Worm (Caenorhabditis elegans) whole organism, L1 larva: Measurements from ENCODE around the gene T13B5.9.
A peak's percentile ranks its signal among the peaks of the same experiment; 100 is the strongest.

ENCODE experiments used
- F16B12.6 ChIP-seq: fragments of 150-350 bp; optimal IDR thresholded peaks from 2 replicates; lab custom pipeline; 2014; ENCODE audit warnings: missing biosample characterization, missing genetic modification characterization
- blmp-1 ChIP-seq: fragments of 150-350 bp; optimal IDR thresholded peaks from 2 replicates; lab custom pipeline; 2014; ENCODE audit warnings: missing biosample characterization, missing genetic modification characterization
- ceh-63 ChIP-seq: fragments of 200-800 bp; sonication (Bioruptor generic); optimal IDR thresholded peaks from 2 replicates; lab custom pipeline; 2018; ENCODE audit warnings: mild to moderate bottlenecking, missing genetic modification characterization, missing compliant biosample characterization
- ceh-8 ChIP-seq: fragments of 200-800 bp; sonication (Bioruptor generic); optimal IDR thresholded peaks from 2 replicates; lab custom pipeline; 2018; ENCODE audit warnings: mild to moderate bottlenecking, missing genetic modification characterization, moderate library complexity, missing compliant biosample characterization
- ceh-90 ChIP-seq: sonication (generic microtip); optimal IDR thresholded peaks from 2 replicates; lab custom pipeline; 2016; ENCODE audit warnings: missing genetic modification characterization, missing compliant biosample characterization
- efl-1 ChIP-seq, 4 experiments: fragments of 150-350 bp; optimal IDR thresholded peaks in 3 of 4; peaks in 1 of 4; 1 replicate in 1 of 4; 2 replicates in 3 of 4; lab custom pipeline; 2014; ENCODE audit warnings: missing biosample characterization in 2 of 4, missing genetic modification characterization in 2 of 4, missing genetic modification reagents in 2 of 4
- egl-13 ChIP-seq: sonication (generic microtip); optimal IDR thresholded peaks from 2 replicates; lab custom pipeline; 2016; ENCODE audit warnings: missing genotype, missing genetic modification reagents, missing genetic modification characterization, missing compliant biosample characterization
- elt-2 ChIP-seq: sonication (generic microtip); optimal IDR thresholded peaks from 2 replicates; lab custom pipeline; 2016; ENCODE audit warnings: missing genetic modification characterization, mild to moderate bottlenecking, inconsistent platforms, missing compliant biosample characterization, missing genetic modification reagents
- elt-3 ChIP-seq, 6 experiments: fragments of 150-350 bp in 1 of 6; sonication (generic microtip); optimal IDR thresholded peaks; 2 replicates each; lab custom pipeline; 2017 to 2018; ENCODE audit warnings: missing biosample characterization in 6 of 6, missing genetic modification characterization in 6 of 6, inconsistent platforms in 1 of 6
- ets-5 ChIP-seq: fragments of 200-800 bp; sonication (Bioruptor generic); IDR thresholded peaks from 2 replicates; pipeline ENCODE4 v1.3.6; 2022; ENCODE audit warnings: missing genetic modification characterization, missing compliant biosample characterization
- fkh-10 ChIP-seq: sonication (generic microtip); optimal IDR thresholded peaks from 2 replicates; lab custom pipeline; 2017; ENCODE audit warnings: missing biosample characterization, missing genetic modification reagents, missing genetic modification characterization
- irx-1 ChIP-seq: sonication (generic microtip); optimal IDR thresholded peaks from 2 replicates; lab custom pipeline; 2016; ENCODE audit warnings: missing genetic modification characterization, missing compliant biosample characterization
- jun-1 ChIP-seq: fragments of 150-350 bp; optimal IDR thresholded peaks from 2 replicates; lab custom pipeline; 2014; ENCODE audit warnings: missing biosample characterization, missing genetic modification reagents, missing genetic modification characterization
- lin-13 ChIP-seq: fragments of 150-350 bp; optimal IDR thresholded peaks from 2 replicates; lab custom pipeline; 2014; ENCODE audit warnings: missing biosample characterization, missing genetic modification reagents, missing genetic modification characterization
- lin-15B ChIP-seq: fragments of 150-350 bp; sonication (generic microtip); optimal IDR thresholded peaks from 3 replicates; lab custom pipeline; 2014; ENCODE audit warnings: missing biosample characterization, missing genetic modification characterization
- lin-35 ChIP-seq, 2 experiments: fragments of 150-350 bp; optimal IDR thresholded peaks; 2 replicates each; lab custom pipeline; 2014; ENCODE audit warnings: missing biosample characterization in 2 of 2, missing genetic modification characterization in 2 of 2, missing genetic modification reagents in 2 of 2
- lsy-2 ChIP-seq, 2 experiments: fragments of 150-350 bp; optimal IDR thresholded peaks; 2 replicates each; lab custom pipeline; 2014; ENCODE audit warnings: missing biosample characterization in 2 of 2, missing genetic modification characterization in 2 of 2
- mdl-1 ChIP-seq, 2 experiments: fragments of 150-350 bp; optimal IDR thresholded peaks; 2 replicates each; lab custom pipeline; 2014 to 2017; ENCODE audit warnings: missing biosample characterization in 2 of 2, missing genetic modification characterization in 2 of 2, inconsistent platforms in 1 of 2
- nhr-11 ChIP-seq: fragments of 150-350 bp; optimal IDR thresholded peaks from 2 replicates; lab custom pipeline; 2014; ENCODE audit warnings: missing biosample characterization, missing genetic modification characterization
- nhr-19 ChIP-seq: fragments of 200-800 bp; sonication (Bioruptor generic); conservative IDR thresholded peaks from 2 replicates; pipeline ENCODE4 v1.3.6; 2022; ENCODE audit warnings: missing genetic modification characterization, missing compliant biosample characterization
- nhr-20 ChIP-seq: sonication (generic microtip); optimal IDR thresholded peaks from 2 replicates; lab custom pipeline; 2016; ENCODE audit warnings: mild to moderate bottlenecking, missing genetic modification characterization, missing compliant biosample characterization
- nhr-28 ChIP-seq: fragments of 150-350 bp; optimal IDR thresholded peaks from 2 replicates; lab custom pipeline; 2014; ENCODE audit warnings: missing biosample characterization, missing genetic modification characterization
- nhr-47 ChIP-seq: sonication (generic microtip); optimal IDR thresholded peaks from 2 replicates; lab custom pipeline; 2016; ENCODE audit warnings: mild to moderate bottlenecking, missing genetic modification characterization, moderate library complexity, missing compliant biosample characterization
- nhr-71 ChIP-seq: sonication (generic microtip); optimal IDR thresholded peaks from 2 replicates; lab custom pipeline; 2016; ENCODE audit warnings: mild to moderate bottlenecking, missing genetic modification characterization, moderate library complexity, missing compliant biosample characterization
- nhr-85 ChIP-seq: sonication (generic microtip); peaks from one replicate; lab custom pipeline; 2016; ENCODE audit warnings: missing genetic modification characterization, inconsistent platforms, missing compliant biosample characterization
- nhr-90 ChIP-seq: sonication (generic microtip); optimal IDR thresholded peaks from 2 replicates; lab custom pipeline; 2016; ENCODE audit warnings: mild to moderate bottlenecking, missing genetic modification characterization, missing compliant biosample characterization; ENCODE audit not compliant: poor library complexity
- pax-3 ChIP-seq: fragments of 200-800 bp; sonication (Bioruptor generic); optimal IDR thresholded peaks from 2 replicates; lab custom pipeline; 2018; ENCODE audit warnings: mild to moderate bottlenecking, missing genetic modification characterization, moderate library complexity, missing compliant biosample characterization
- pqm-1 ChIP-seq: sonication (generic microtip); optimal IDR thresholded peaks from 3 replicates; lab custom pipeline; 2017; ENCODE audit warnings: missing biosample characterization, missing genetic modification characterization
- rnt-1 ChIP-seq: sonication (generic microtip); optimal IDR thresholded peaks from 2 replicates; lab custom pipeline; 2016; ENCODE audit warnings: mild to moderate bottlenecking, missing genetic modification characterization, moderate library complexity, missing compliant biosample characterization
- snpc-4 ChIP-seq: fragments of 150-350 bp; optimal IDR thresholded peaks from 2 replicates; lab custom pipeline; 2014; ENCODE audit warnings: missing biosample characterization, missing genetic modification characterization
- snu-23 ChIP-seq: sonication (generic microtip); optimal IDR thresholded peaks from 2 replicates; lab custom pipeline; 2016; ENCODE audit warnings: missing genetic modification characterization, missing compliant biosample characterization
- sptf-1 ChIP-seq: fragments of 150-350 bp; optimal IDR thresholded peaks from 2 replicates; lab custom pipeline; 2014; ENCODE audit warnings: missing biosample characterization, missing genetic modification characterization
- tlp-1 ChIP-seq: fragments of 150-350 bp; optimal IDR thresholded peaks from 2 replicates; lab custom pipeline; 2014; ENCODE audit warnings: missing biosample characterization, missing genetic modification characterization
- unc-86 ChIP-seq: sonication (generic microtip); optimal IDR thresholded peaks from 2 replicates; lab custom pipeline; 2016; ENCODE audit warnings: missing genetic modification characterization, missing compliant biosample characterization
- unc-98 ChIP-seq: fragments of 200-800 bp; sonication (Bioruptor generic); IDR thresholded peaks from 2 replicates; pipeline ENCODE4 v1.3.6; 2022; ENCODE audit warnings: missing genetic modification characterization, missing compliant biosample characterization
- xbp-1 ChIP-seq: sonication (generic microtip); optimal IDR thresholded peaks from 2 replicates; lab custom pipeline; 2016; ENCODE audit warnings: missing genetic modification characterization, missing compliant biosample characterization
- zag-1 ChIP-seq: fragments of 150-350 bp; optimal IDR thresholded peaks from 2 replicates; lab custom pipeline; 2014; ENCODE audit warnings: missing biosample characterization, missing genetic modification characterization

Gene T13B5.9

ce11 chrII:1103484-1104100 is 717 bp downstream of the T13B5.9 start:
- TF ChIP-seq sptf-1 (tag; lab: Kevin White, UChicago) (no peak), pqm-1 (tag; lab: Kevin White, UChicago) (peak; percentile 99), nhr-28 (tag; lab: Kevin White, UChicago) (no peak), irx-1 (tag; lab: Kevin White, UChicago) (no peak), ceh-8 (GFP tag; lab: Kevin White, UChicago) (no peak), mdl-1 (tag; optimal IDR thresholded peaks at IDR 0.05; lab: Kevin White, UChicago) (peak in 1 of 2 experiments; percentile 31), lsy-2 (tag; optimal IDR thresholded peaks at IDR 0.05; lab: Kevin White, UChicago) (peak in 1 of 2 experiments; percentile 18), nhr-90 (tag; lab: Kevin White, UChicago) (peak; percentile 12), snu-23 (no peak), blmp-1 (no peak), elt-2 (peak; percentile 100), elt-3 (tag; optimal IDR thresholded peaks at IDR 0.05; lab: Kevin White, UChicago) (no peak), fkh-10 (GFP tag; lab: Kevin White, UChicago) (no peak), lin-35 (GFP tag; optimal IDR thresholded peaks at IDR 0.05; lab: Kevin White, UChicago) (peak in 1 of 2 experiments; percentile 58), snpc-4 (tag; lab: Kevin White, UChicago) (no peak), nhr-11 (tag; lab: Kevin White, UChicago) (no peak), nhr-85 (tag; lab: Kevin White, UChicago) (no peak), rnt-1 (tag; lab: Kevin White, UChicago) (no peak), efl-1 (optimal IDR thresholded peaks at IDR 0.05; lab: Kevin White, UChicago) (no peak), efl-1 (GFP tag; optimal IDR thresholded peaks at IDR 0.05 in 1 of 2; lab: Kevin White, UChicago) (peak in 1 of 2 experiments; percentile 76), F16B12.6 (tag; lab: Kevin White, UChicago) (no peak), unc-98 (no peak), nhr-47 (tag; lab: Kevin White, UChicago) (no peak), jun-1 (tag; lab: Kevin White, UChicago) (peak; percentile 91), tlp-1 (peak; percentile 85), nhr-20 (peak; percentile 43), egl-13 (tag; lab: Kevin White, UChicago) (peak; percentile 27), ceh-63 (GFP tag; lab: Kevin White, UChicago) (no peak), pax-3 (tag; lab: Kevin White, UChicago) (peak; percentile 29)

ce11 chrII:1102209-1102608 is 2.1 kb downstream of the T13B5.9 start:
- TF ChIP-seq zag-1 (tag; lab: Kevin White, UChicago) (no peak), lsy-2 (tag; optimal IDR thresholded peaks at IDR 0.05; lab: Kevin White, UChicago) (no peak), snpc-4 (tag; lab: Kevin White, UChicago) (no peak), unc-86 (tag; lab: Kevin White, UChicago) (no peak), xbp-1 (tag; lab: Kevin White, UChicago) (no peak), nhr-19 (GFP tag; lab: Robert Waterston, UW) (no peak), pqm-1 (tag; lab: Kevin White, UChicago) (no peak), nhr-71 (no peak), ceh-90 (no peak)

ce11 chrII:1101413-1101812 is 2.9 kb downstream of the T13B5.9 start:
- peak; percentile 94 for TF ChIP-seq elt-2
- TF ChIP-seq lin-13 = no peak
- TF ChIP-seq ets-5 = no peak
- TF ChIP-seq pqm-1 (tag; lab: Kevin White, UChicago) = peak; percentile 33
- TF ChIP-seq jun-1 (tag; lab: Kevin White, UChicago) = peak; percentile 12
- no peak for TF ChIP-seq efl-1 (optimal IDR thresholded peaks at IDR 0.05; lab: Kevin White, UChicago)
- peak in 1 of 2 experiments; percentile 56 for TF ChIP-seq efl-1 (GFP tag; optimal IDR thresholded peaks at IDR 0.05 in 1 of 2; lab: Kevin White, UChicago)
- no peak for TF ChIP-seq lin-15B (tag; lab: Kevin White, UChicago)
- no peak for TF ChIP-seq nhr-28 (tag; lab: Kevin White, UChicago)
